Worm (Caenorhabditis elegans) whole organism, L4 larva: ENCODE results near the gene F55C12.6.
"Not testable (repeated sequence)": the region's sequence is repeated elsewhere in the genome, so short reads cannot be mapped to it uniquely, and the experiment has no call there.

Experiments
- D1046.2 ChIP-seq: fragments of 200-800 bp; sonication (Bioruptor generic); IDR thresholded peaks from 2 replicates; pipeline ENCODE4 v1.3.6; 2022; ENCODE audit warnings: missing genetic modification characterization, missing compliant biosample characterization
- R02D3.7 ChIP-seq: fragments of 150-350 bp; sonication (generic microtip); optimal IDR thresholded peaks from 3 replicates; lab custom pipeline; 2014; ENCODE audit warnings: missing biosample characterization, missing genetic modification characterization
- T26A8.4 ChIP-seq: fragments of 200-800 bp; sonication (Bioruptor generic); IDR thresholded peaks from 2 replicates; pipeline ENCODE4 v1.3.6; 2022; ENCODE audit warnings: missing genetic modification characterization, missing compliant biosample characterization
- Y105C5A.15 ChIP-seq: fragments of 200-800 bp; sonication (Bioruptor generic); IDR thresholded peaks from 2 replicates; pipeline ENCODE4 v1.3.6; 2022; ENCODE audit warnings: missing genetic modification characterization, missing compliant biosample characterization
- Y75B8A.6 ChIP-seq: fragments of 200-800 bp; sonication (Bioruptor generic); IDR thresholded peaks from 2 replicates; pipeline ENCODE4 v1.3.6; 2022; ENCODE audit warnings: missing genetic modification reagents, missing genetic modification characterization, missing compliant biosample characterization
- ZK337.2 ChIP-seq: fragments of 200-800 bp; sonication (Bioruptor generic); IDR thresholded peaks from 2 replicates; pipeline ENCODE4 v1.3.6; 2022; ENCODE audit warnings: missing genetic modification reagents, missing genetic modification characterization, missing compliant biosample characterization
- aha-1 ChIP-seq: fragments of 150-350 bp; peaks from one replicate; lab custom pipeline; 2014; ENCODE audit warnings: missing biosample characterization, missing genetic modification characterization
- arid-1 ChIP-seq: fragments of 200-800 bp; sonication (Bioruptor generic); conservative IDR thresholded peaks from 2 replicates; pipeline ENCODE4 v1.3.6; 2022; ENCODE audit warnings: missing genetic modification reagents, missing genetic modification characterization, missing compliant biosample characterization
- ceh-44 ChIP-seq: fragments of 200-800 bp; sonication (Bioruptor generic); IDR thresholded peaks from 2 replicates; pipeline ENCODE4 v1.3.6; 2022; ENCODE audit warnings: missing genetic modification reagents, missing genetic modification characterization, missing compliant biosample characterization
- ctbp-1 ChIP-seq: fragments of 200-800 bp; sonication (Bioruptor generic); IDR thresholded peaks from 2 replicates; pipeline ENCODE4 v1.3.6; 2022; ENCODE audit warnings: missing genetic modification reagents, missing genetic modification characterization, missing compliant biosample characterization
- daf-16 ChIP-seq, 3 experiments: sonication (generic microtip); optimal IDR thresholded peaks; 2 replicates each; lab custom pipeline; 2016 to 2017; ENCODE audit warnings: missing genetic modification characterization in 3 of 3, missing genetic modification reagents in 3 of 3, mild to moderate bottlenecking in 2 of 3, missing compliant biosample characterization in 2 of 3, missing biosample characterization in 1 of 3, moderate library complexity in 1 of 3
- daf-8 ChIP-seq: fragments of 200-800 bp; sonication (Bioruptor generic); IDR thresholded peaks from 2 replicates; pipeline ENCODE4 v1.3.6; 2022; ENCODE audit warnings: missing genetic modification characterization, missing compliant biosample characterization
- dmd-6 ChIP-seq: fragments of 200-800 bp; sonication (Bioruptor generic); IDR thresholded peaks from 2 replicates; pipeline ENCODE4 v1.3.6; 2022; ENCODE audit warnings: missing genetic modification reagents, missing genetic modification characterization, missing compliant biosample characterization
- dmd-8 ChIP-seq: fragments of 200-800 bp; sonication (Bioruptor generic); IDR thresholded peaks from 2 replicates; pipeline ENCODE4 v1.3.6; 2022; ENCODE audit warnings: missing genetic modification characterization, missing compliant biosample characterization
- dve-1 ChIP-seq: sonication (generic microtip); optimal IDR thresholded peaks from 2 replicates; lab custom pipeline; 2017; ENCODE audit warnings: antibody characterized with exemption, mild to moderate bottlenecking, missing genetic modification characterization, missing compliant biosample characterization; ENCODE audit not compliant: insufficient read depth
- egl-43 ChIP-seq: fragments of 200-800 bp; sonication (Bioruptor generic); IDR thresholded peaks from 2 replicates; pipeline ENCODE4 v1.3.6; 2022; ENCODE audit warnings: missing genetic modification reagents, missing genetic modification characterization, missing compliant biosample characterization
- fos-1 ChIP-seq: fragments of 150-350 bp; optimal IDR thresholded peaks from 2 replicates; lab custom pipeline; 2014; ENCODE audit warnings: missing biosample characterization, missing genetic modification characterization
- hif-1 ChIP-seq, 2 experiments: sonication (generic microtip); optimal IDR thresholded peaks; 2 replicates each; lab custom pipeline; 2016 to 2017; ENCODE audit warnings: missing compliant biosample characterization in 2 of 2, missing genetic modification characterization in 2 of 2, missing genetic modification reagents in 2 of 2, missing genotype in 2 of 2, mild to moderate bottlenecking in 1 of 2
- hlh-30 ChIP-seq: sonication (generic microtip); optimal IDR thresholded peaks from 2 replicates; lab custom pipeline; 2017; ENCODE audit warnings: antibody characterized with exemption, mild to moderate bottlenecking, missing genetic modification characterization, missing compliant biosample characterization; ENCODE audit not compliant: insufficient read depth
- lin-13 ChIP-seq: fragments of 150-350 bp; optimal IDR thresholded peaks from 2 replicates; lab custom pipeline; 2014; ENCODE audit warnings: missing biosample characterization, missing genetic modification reagents, missing genetic modification characterization
- lin-29 ChIP-seq: fragments of 200-800 bp; sonication (Bioruptor generic); IDR thresholded peaks from 2 replicates; pipeline ENCODE4 v1.3.6; 2022; ENCODE audit warnings: missing genetic modification reagents, missing genetic modification characterization, missing compliant biosample characterization
- lsy-2 ChIP-seq, 2 experiments: fragments of 150-350 bp in 1 of 2; sonication (generic microtip) in 1 of 2; optimal IDR thresholded peaks; 2 replicates each; lab custom pipeline; 2014 to 2017; ENCODE audit warnings: missing biosample characterization in 2 of 2, missing genetic modification characterization in 2 of 2
- madf-9 ChIP-seq: fragments of 200-800 bp; sonication (Bioruptor generic); conservative IDR thresholded peaks from 2 replicates; pipeline ENCODE4 v1.3.6; 2022; ENCODE audit warnings: missing genetic modification reagents, missing genetic modification characterization, missing compliant biosample characterization
- mdl-1 ChIP-seq, 2 experiments: fragments of 150-350 bp in 1 of 2; sonication (generic microtip) in 1 of 2; optimal IDR thresholded peaks; 2 replicates each; lab custom pipeline; 2014 to 2017; ENCODE audit warnings: missing biosample characterization in 2 of 2, missing genetic modification characterization in 2 of 2
- mep-1 ChIP-seq: fragments of 150-350 bp; sonication (generic microtip); optimal IDR thresholded peaks from 3 replicates; lab custom pipeline; 2014; ENCODE audit warnings: missing biosample characterization, missing genetic modification characterization
- mes-2 ChIP-seq: sonication (generic microtip); optimal IDR thresholded peaks from 2 replicates; lab custom pipeline; 2016; ENCODE audit warnings: missing genotype, mild to moderate bottlenecking, missing genetic modification characterization, missing compliant biosample characterization; ENCODE audit not compliant: poor library complexity, severe bottlenecking
- nhr-102 ChIP-seq: sonication (generic microtip); optimal IDR thresholded peaks from 2 replicates; lab custom pipeline; 2016; ENCODE audit warnings: mild to moderate bottlenecking, missing genetic modification characterization, moderate library complexity, missing compliant biosample characterization
- nhr-28 ChIP-seq: fragments of 150-350 bp; optimal IDR thresholded peaks from 2 replicates; lab custom pipeline; 2014; ENCODE audit warnings: missing biosample characterization, missing genetic modification characterization
- nhr-41 ChIP-seq: fragments of 200-800 bp; sonication (Bioruptor generic); IDR thresholded peaks from 2 replicates; pipeline ENCODE4 v1.3.6; 2022; ENCODE audit warnings: missing genetic modification reagents, missing genetic modification characterization, missing compliant biosample characterization
- nhr-77 ChIP-seq: fragments of 150-350 bp; optimal IDR thresholded peaks from 2 replicates; lab custom pipeline; 2014; ENCODE audit warnings: missing biosample characterization, missing genetic modification characterization
- pha-4 ChIP-seq, 2 experiments: fragments of 150-350 bp in 1 of 2; fragments of 200-800 bp in 1 of 2; sonication (Bioruptor generic) in 1 of 2; IDR thresholded peaks in 1 of 2; optimal IDR thresholded peaks in 1 of 2; 2 replicates each; pipeline versions ENCODE4 v1.3.6 to Lab custom; 2014 to 2022; ENCODE audit warnings: missing genetic modification characterization in 2 of 2, missing genetic modification reagents in 2 of 2, missing biosample characterization in 1 of 2, missing compliant biosample characterization in 1 of 2
- sdz-12 ChIP-seq: fragments of 200-800 bp; sonication (Bioruptor generic); optimal IDR thresholded peaks from 2 replicates; lab custom pipeline; 2018; ENCODE audit warnings: mild to moderate bottlenecking, missing genetic modification characterization, missing compliant biosample characterization
- snpc-4 ChIP-seq: fragments of 150-350 bp; optimal IDR thresholded peaks from 2 replicates; lab custom pipeline; 2014; ENCODE audit warnings: missing biosample characterization, missing genetic modification characterization
- unc-39 ChIP-seq: sonication (generic microtip); optimal IDR thresholded peaks from 2 replicates; lab custom pipeline; 2017; ENCODE audit warnings: missing biosample characterization, missing genetic modification characterization
- unc-62 ChIP-seq, 3 experiments: fragments of 150-350 bp in 1 of 3; sonication (generic microtip); optimal IDR thresholded peaks in 2 of 3; peaks in 1 of 3; 1 replicate in 1 of 3; 2 replicates in 2 of 3; lab custom pipeline; 2014 to 2017; ENCODE audit warnings: missing biosample characterization in 3 of 3, missing genetic modification characterization in 3 of 3, missing genetic modification reagents in 3 of 3, missing genotype in 1 of 3
- zag-1 ChIP-seq: fragments of 150-350 bp; optimal IDR thresholded peaks from 2 replicates; lab custom pipeline; 2014; ENCODE audit warnings: missing biosample characterization, missing genetic modification characterization
- zfp-3 ChIP-seq: fragments of 200-800 bp; sonication (Bioruptor generic); conservative IDR thresholded peaks from 2 replicates; pipeline ENCODE4 v1.3.6; 2022; ENCODE audit warnings: missing genetic modification reagents, missing genetic modification characterization, missing compliant biosample characterization
- zip-2 ChIP-seq: fragments of 150-350 bp; optimal IDR thresholded peaks from 2 replicates; lab custom pipeline; 2014; ENCODE audit warnings: missing biosample characterization, missing genetic modification characterization
- ztf-7 ChIP-seq: fragments of 150-350 bp; optimal IDR thresholded peaks from 2 replicates; lab custom pipeline; 2014; ENCODE audit warnings: missing biosample characterization, missing genetic modification characterization

The F55C12.6 gene

ce11 chrII:5884252-5884651 is 8.3 kb upstream of the F55C12.6 start, which contains the start of gene rfip-1:
TSS of gene rfip-1 (plus strand) at chrII:5884552.
- TF ChIP-seq unc-39 (tag; lab: Kevin White, UChicago), result no peak
- TF ChIP-seq Y75B8A.6, result no peak
- TF ChIP-seq zfp-3 (GFP tag; lab: Robert Waterston, UW), result no peak
- no peak for TF ChIP-seq D1046.2 (GFP tag; lab: Robert Waterston, UW)
- no peak for TF ChIP-seq R02D3.7 (tag; lab: Kevin White, UChicago)
- TF ChIP-seq dve-1 (tag; lab: Kevin White, UChicago), result no peak
- TF ChIP-seq pha-4 (GFP tag; IDR thresholded peaks at IDR 0.05; lab: Robert Waterston, UW), result no peak
- TF ChIP-seq pha-4 (tag; optimal IDR thresholded peaks at IDR 0.05; lab: Kevin White, UChicago), result no peak
- no peak for TF ChIP-seq lin-29 (GFP tag; lab: Robert Waterston, UW)
- no peak for TF ChIP-seq hif-1 (tag; optimal IDR thresholded peaks at IDR 0.05; lab: Kevin White, UChicago)
- TF ChIP-seq unc-62 (GFP tag; optimal IDR thresholded peaks at IDR 0.05 in 1 of 2; lab: Kevin White, UChicago), result no peak
- TF ChIP-seq unc-62 (tag; optimal IDR thresholded peaks at IDR 0.05; lab: Kevin White, UChicago), result no peak
- TF ChIP-seq, all 104 proteins: peak for 0

ce11 chrII:5880677-5881076 is 4.7 kb upstream of the F55C12.6 start:
- TF ChIP-seq snpc-4 (tag; lab: Kevin White, UChicago) (no peak), madf-9 (GFP tag; lab: Robert Waterston, UW) (no peak), egl-43 (no peak), ctbp-1 (GFP tag; lab: Robert Waterston, UW) (no peak), fos-1 (no peak), sdz-12 (no peak), nhr-28 (tag; lab: Kevin White, UChicago) (peak; percentile 30), hlh-30 (peak; percentile 24), T26A8.4 (GFP tag; lab: Robert Waterston, UW) (no peak), ztf-7 (tag; lab: Kevin White, UChicago) (no peak), aha-1 (tag; lab: Kevin White, UChicago) (no peak), Y105C5A.15 (GFP tag; lab: Robert Waterston, UW) (no peak), zip-2 (tag; lab: Kevin White, UChicago) (no peak), dmd-8 (GFP tag; lab: Robert Waterston, UW) (no peak), ceh-44 (GFP tag; lab: Robert Waterston, UW) (no peak)

ce11 chrII:5876511-5876910 is 558 bp upstream of the F55C12.6 start, which contains the start of gene F55C12.2:
TSS of gene F55C12.2 (plus strand) at chrII:5876811.
- not testable (repeated sequence) for TF ChIP-seq unc-62 (GFP tag; optimal IDR thresholded peaks at IDR 0.05 in 1 of 2; lab: Kevin White, UChicago); unc-62 (tag; optimal IDR thresholded peaks at IDR 0.05; lab: Kevin White, UChicago); mes-2 (tag; lab: Kevin White, UChicago); R02D3.7 (tag; lab: Kevin White, UChicago)

ce11 chrII:5874130-5874529 is 1.8 kb downstream of the F55C12.6 start:
- TF ChIP-seq R02D3.7 (tag; lab: Kevin White, UChicago), result no peak
- TF ChIP-seq aha-1 (tag; lab: Kevin White, UChicago), result peak; percentile 75
- peak; percentile 17 for TF ChIP-seq nhr-77 (tag; lab: Kevin White, UChicago)
- no peak for TF ChIP-seq dmd-6 (GFP tag; lab: Robert Waterston, UW)
- peak; percentile 88 for TF ChIP-seq hlh-30
- peak; percentile 69 for TF ChIP-seq nhr-28 (tag; lab: Kevin White, UChicago)
- no peak for TF ChIP-seq nhr-102 (tag; lab: Kevin White, UChicago)
- no peak for TF ChIP-seq egl-43
- TF ChIP-seq lin-13, result no peak
- no peak for TF ChIP-seq arid-1 (GFP tag; lab: Robert Waterston, UW)
- peak in 1 of 2 experiments; percentile 11 for TF ChIP-seq lsy-2 (tag; optimal IDR thresholded peaks at IDR 0.05; lab: Kevin White, UChicago)
- TF ChIP-seq daf-8, result no peak
- peak; percentile 24 for TF ChIP-seq mes-2 (tag; lab: Kevin White, UChicago)
- TF ChIP-seq snpc-4 (tag; lab: Kevin White, UChicago), result no peak
- TF ChIP-seq mep-1, result no peak
- no peak for TF ChIP-seq nhr-41 (GFP tag; lab: Robert Waterston, UW)
- TF ChIP-seq pha-4 (GFP tag; IDR thresholded peaks at IDR 0.05; lab: Robert Waterston, UW), result no peak
- TF ChIP-seq pha-4 (tag; optimal IDR thresholded peaks at IDR 0.05; lab: Kevin White, UChicago), result peak; percentile 4
- no peak for TF ChIP-seq daf-16 (GFP tag; optimal IDR thresholded peaks at IDR 0.05; lab: Kevin White, UChicago)
- TF ChIP-seq daf-16 (tag; optimal IDR thresholded peaks at IDR 0.05; lab: Kevin White, UChicago), result peak; percentile 49
- TF ChIP-seq ZK337.2 (GFP tag; lab: Robert Waterston, UW), result no peak
- TF ChIP-seq zag-1 (tag; lab: Kevin White, UChicago), result no peak
- TF ChIP-seq mdl-1 (tag; optimal IDR thresholded peaks at IDR 0.05; lab: Kevin White, UChicago), result peak in 1 of 2 experiments; percentile 28
- TF ChIP-seq dve-1 (tag; lab: Kevin White, UChicago), result peak; percentile 54
